Fruit fly (Drosophila melanogaster): ENCODE measurements around the gene Son.

- TF ChIP-seq rn (GFP tag; IDR thresholded peaks at IDR 0.05), result no peak
- TF ChIP-seq Pif1B (GFP tag; optimal IDR thresholded peaks at IDR 0.05), result no peak
- no peak for TF ChIP-seq D1 (tag; optimal IDR thresholded peaks at IDR 0.05)
- TF ChIP-seq CG9948 (tag; optimal IDR thresholded peaks at IDR 0.05), result no peak
- no peak for TF ChIP-seq EcR (GFP tag; optimal IDR thresholded peaks at IDR 0.05)
- no peak for TF ChIP-seq gl (tag; optimal IDR thresholded peaks at IDR 0.05)
- no peak for TF ChIP-seq CG17806 (tag; optimal IDR thresholded peaks at IDR 0.05)
- TF ChIP-seq CG4496 (GFP tag; IDR thresholded peaks at IDR 0.05), result no peak
- TF ChIP-seq Ets98B (GFP tag; IDR thresholded peaks at IDR 0.05), result no peak
Measured at dm6 chr3R:9529387-9529897, 48.4 kb upstream of the Son start.
